Worm (Caenorhabditis elegans) whole organism, young adult: ENCODE data around the gene R05A10.8.
A peak's percentile ranks its signal among the peaks of the same experiment; 100 is the strongest.

Experiments
- D2030.7 ChIP-seq: fragments of 200-800 bp; sonication (Bioruptor generic); IDR thresholded peaks from 2 replicates; pipeline ENCODE4 v1.3.6; 2022; ENCODE audit warnings: missing genetic modification reagents, missing genetic modification characterization, missing compliant biosample characterization
- F10E7.11 ChIP-seq: sonication (generic microtip); optimal IDR thresholded peaks from 2 replicates; lab custom pipeline; 2017; ENCODE audit warnings: mild to moderate bottlenecking, missing genetic modification characterization, moderate library complexity, missing compliant biosample characterization
- F22D6.2 ChIP-seq: sonication (generic microtip); optimal IDR thresholded peaks from 2 replicates; lab custom pipeline; 2016; ENCODE audit warnings: mild to moderate bottlenecking, missing genetic modification characterization, missing compliant biosample characterization
- F33H1.4 ChIP-seq: fragments of 200-800 bp; sonication (Bioruptor generic); IDR thresholded peaks from 2 replicates; pipeline ENCODE4 v1.3.6; 2022; ENCODE audit warnings: missing genetic modification reagents, missing genetic modification characterization, missing compliant biosample characterization
- F49E8.2 ChIP-seq: sonication (generic microtip); optimal IDR thresholded peaks from 3 replicates; lab custom pipeline; 2017; ENCODE audit warnings: missing genetic modification characterization, mild to moderate bottlenecking, missing compliant biosample characterization, antibody characterized with exemption, moderate library complexity; ENCODE audit not compliant: insufficient read depth
- F52B5.7 ChIP-seq: sonication (generic microtip); optimal IDR thresholded peaks from 2 replicates; lab custom pipeline; 2016; ENCODE audit warnings: mild to moderate bottlenecking, missing genetic modification characterization, missing compliant biosample characterization
- F57A8.1 ChIP-seq: fragments of 200-800 bp; sonication (Bioruptor generic); optimal IDR thresholded peaks from 2 replicates; lab custom pipeline; 2018; ENCODE audit warnings: mild to moderate bottlenecking, missing genetic modification characterization, moderate library complexity, missing compliant biosample characterization
- Y95B8A.8 ChIP-seq: fragments of 200-800 bp; sonication (Bioruptor generic); IDR thresholded peaks from 2 replicates; pipeline ENCODE4 v1.3.6; 2022; ENCODE audit warnings: missing genetic modification reagents, missing genetic modification characterization, missing compliant biosample characterization
- attf-6 ChIP-seq: fragments of 200-800 bp; sonication (Bioruptor generic); IDR thresholded peaks from 2 replicates; pipeline ENCODE4 v1.3.6; 2022; ENCODE audit warnings: missing genetic modification reagents, missing genetic modification characterization, missing compliant biosample characterization
- cebp-2 ChIP-seq: fragments of 200-800 bp; sonication (Bioruptor generic); IDR thresholded peaks from 2 replicates; pipeline ENCODE4 v1.3.6; 2022; ENCODE audit warnings: missing genetic modification characterization, missing compliant biosample characterization
- ceh-100 ChIP-seq: fragments of 200-800 bp; sonication (Bioruptor generic); IDR thresholded peaks from 2 replicates; pipeline ENCODE4 v1.3.6; 2022; ENCODE audit warnings: missing genetic modification reagents, missing genetic modification characterization, missing compliant biosample characterization
- ceh-27 ChIP-seq: fragments of 200-800 bp; sonication (Bioruptor generic); optimal IDR thresholded peaks from 2 replicates; lab custom pipeline; 2018; ENCODE audit warnings: mild to moderate bottlenecking, missing genetic modification characterization, moderate library complexity, missing compliant biosample characterization
- ceh-58 ChIP-seq: fragments of 200-800 bp; sonication (Bioruptor generic); IDR thresholded peaks from 2 replicates; pipeline ENCODE4 v1.3.6; 2022; ENCODE audit warnings: missing genetic modification characterization, missing compliant biosample characterization
- ceh-79 ChIP-seq: sonication (generic microtip); optimal IDR thresholded peaks from 2 replicates; lab custom pipeline; 2017; ENCODE audit warnings: mild to moderate bottlenecking, missing genetic modification characterization, missing compliant biosample characterization
- dox-1 ChIP-seq: fragments of 200-800 bp; sonication (Bioruptor generic); IDR thresholded peaks from 2 replicates; pipeline ENCODE4 v1.3.6; 2022; ENCODE audit warnings: missing genetic modification reagents, missing genetic modification characterization, missing compliant biosample characterization
- efl-1 ChIP-seq: fragments of 150-350 bp; optimal IDR thresholded peaks from 2 replicates; lab custom pipeline; 2014; ENCODE audit warnings: missing biosample characterization, missing genetic modification reagents, missing genetic modification characterization
- egrh-3 ChIP-seq: fragments of 200-800 bp; sonication (Bioruptor generic); IDR thresholded peaks from 2 replicates; pipeline ENCODE4 v1.3.6; 2022; ENCODE audit warnings: missing genetic modification reagents, missing genetic modification characterization, missing compliant biosample characterization
- ets-4 ChIP-seq: fragments of 200-800 bp; sonication (Bioruptor generic); optimal IDR thresholded peaks from 2 replicates; lab custom pipeline; 2018; ENCODE audit warnings: mild to moderate bottlenecking, missing genetic modification characterization, missing compliant biosample characterization
- hlh-26 ChIP-seq: fragments of 200-800 bp; sonication (Bioruptor generic); conservative IDR thresholded peaks from 2 replicates; pipeline ENCODE4 v1.3.6; 2022; ENCODE audit warnings: missing genetic modification reagents, missing genetic modification characterization, missing compliant biosample characterization
- hmg-1.2 ChIP-seq: fragments of 200-800 bp; sonication (Bioruptor generic); IDR thresholded peaks from 2 replicates; pipeline ENCODE4 v1.3.6; 2022; ENCODE audit warnings: missing genetic modification reagents, missing genetic modification characterization, missing compliant biosample characterization
- hmg-20 ChIP-seq: fragments of 200-800 bp; sonication (Bioruptor generic); IDR thresholded peaks from 2 replicates; pipeline ENCODE4 v1.3.6; 2022; ENCODE audit warnings: missing genetic modification reagents, missing genetic modification characterization, missing compliant biosample characterization
- hsf-1 ChIP-seq: fragments of 200-800 bp; sonication (Bioruptor generic); IDR thresholded peaks from 2 replicates; pipeline ENCODE4 v1.3.6; 2022; ENCODE audit warnings: missing genetic modification reagents, missing genetic modification characterization, missing compliant biosample characterization
- let-526 ChIP-seq: fragments of 200-800 bp; sonication (Bioruptor generic); IDR thresholded peaks from 2 replicates; pipeline ENCODE4 v1.3.6; 2022; ENCODE audit warnings: missing genetic modification reagents, missing genetic modification characterization, missing compliant biosample characterization
- lin-35 ChIP-seq, 3 experiments: fragments of 150-350 bp in 2 of 3; sonication (generic microtip) in 1 of 3; optimal IDR thresholded peaks; 2 replicates each; lab custom pipeline; 2014 to 2018; ENCODE audit warnings: missing biosample characterization in 3 of 3, missing genetic modification characterization in 3 of 3, missing genetic modification reagents in 3 of 3
- lin-54 ChIP-seq: fragments of 200-800 bp; sonication (Bioruptor generic); optimal IDR thresholded peaks from 2 replicates; lab custom pipeline; 2018; ENCODE audit warnings: mild to moderate bottlenecking, missing genetic modification characterization, missing compliant biosample characterization
- lsl-1 ChIP-seq: fragments of 200-800 bp; sonication (Bioruptor generic); optimal IDR thresholded peaks from 2 replicates; lab custom pipeline; 2018; ENCODE audit warnings: mild to moderate bottlenecking, missing genetic modification characterization, moderate library complexity, missing compliant biosample characterization
- madf-10 ChIP-seq: sonication (generic microtip); optimal IDR thresholded peaks from 2 replicates; lab custom pipeline; 2016; ENCODE audit warnings: mild to moderate bottlenecking, missing genetic modification characterization, missing compliant biosample characterization
- madf-6 ChIP-seq: fragments of 200-800 bp; sonication (Bioruptor generic); IDR thresholded peaks from 2 replicates; pipeline ENCODE4 v1.3.6; 2022; ENCODE audit warnings: missing genetic modification reagents, missing genetic modification characterization, missing compliant biosample characterization
- madf-8 ChIP-seq: fragments of 200-800 bp; sonication (Bioruptor generic); conservative IDR thresholded peaks from 2 replicates; pipeline ENCODE4 v1.3.6; 2022; ENCODE audit warnings: missing genetic modification reagents, missing genetic modification characterization, missing compliant biosample characterization
- mcd-1 ChIP-seq: fragments of 200-800 bp; sonication (Bioruptor generic); IDR thresholded peaks from 2 replicates; pipeline ENCODE4 v1.3.6; 2022; ENCODE audit warnings: missing genetic modification reagents, missing genetic modification characterization, missing compliant biosample characterization
- mes-4 ChIP-seq: sonication (generic microtip); optimal IDR thresholded peaks from 2 replicates; lab custom pipeline; 2016; ENCODE audit warnings: missing genotype, missing genetic modification characterization, missing compliant biosample characterization
- mxl-1 ChIP-seq: sonication (generic microtip); optimal IDR thresholded peaks from 2 replicates; lab custom pipeline; 2016; ENCODE audit warnings: missing genetic modification characterization, missing compliant biosample characterization
- rpc-1 ChIP-seq, 2 experiments: fragments of 150-350 bp in 1 of 2; sonication (generic microtip) in 1 of 2; optimal IDR thresholded peaks; 2 replicates each; lab custom pipeline; 2014 to 2018; ENCODE audit warnings: missing biosample characterization in 1 of 2, missing genetic modification characterization in 1 of 2, missing genetic modification reagents in 1 of 2, missing genotype in 1 of 2
- snpc-1.1 ChIP-seq: sonication (generic microtip); optimal IDR thresholded peaks from 2 replicates; lab custom pipeline; 2017; ENCODE audit warnings: missing genetic modification characterization, mild to moderate bottlenecking, missing compliant biosample characterization, antibody characterized with exemption, moderate library complexity, missing genotype, missing genetic modification reagents; ENCODE audit not compliant: insufficient read depth
- snpc-1.3 ChIP-seq: sonication (generic microtip); optimal IDR thresholded peaks from 2 replicates; lab custom pipeline; 2017; ENCODE audit warnings: missing genetic modification characterization, mild to moderate bottlenecking, missing compliant biosample characterization, antibody characterized with exemption, moderate library complexity, missing genotype, missing genetic modification reagents; ENCODE audit not compliant: insufficient read depth
- snpc-3.4 ChIP-seq: sonication (generic microtip); optimal IDR thresholded peaks from 2 replicates; lab custom pipeline; 2017; ENCODE audit warnings: missing genetic modification characterization, mild to moderate bottlenecking, missing compliant biosample characterization, antibody characterized with exemption, moderate library complexity, missing genotype, missing genetic modification reagents
- snpc-4 ChIP-seq, 5 experiments: fragments of 150-350 bp in 1 of 5; sonication (generic microtip) in 4 of 5; optimal IDR thresholded peaks; 2 replicates each; lab custom pipeline; 2014 to 2018; ENCODE audit warnings: missing genetic modification characterization in 5 of 5, missing biosample characterization in 3 of 5, antibody characterized with exemption in 2 of 5, mild to moderate bottlenecking in 2 of 5, missing compliant biosample characterization in 2 of 5, missing genotype in 2 of 5, moderate library complexity in 2 of 5, missing genetic modification reagents in 1 of 5
- tbp1 ChIP-seq: fragments of 200-800 bp; sonication (Bioruptor generic); optimal IDR thresholded peaks from 2 replicates; lab custom pipeline; 2018; ENCODE audit warnings: mild to moderate bottlenecking, missing genetic modification characterization, missing compliant biosample characterization
- tlf-1 ChIP-seq: fragments of 200-800 bp; sonication (Bioruptor generic); optimal IDR thresholded peaks from 2 replicates; lab custom pipeline; 2018; ENCODE audit warnings: mild to moderate bottlenecking, missing genetic modification characterization, missing compliant biosample characterization
- unc-62 ChIP-seq: fragments of 150-350 bp; optimal IDR thresholded peaks from 2 replicates; lab custom pipeline; 2014; ENCODE audit warnings: missing biosample characterization, missing genetic modification reagents, missing genetic modification characterization
- xnd-1 ChIP-seq: sonication (generic microtip); optimal IDR thresholded peaks from 2 replicates; lab custom pipeline; 2016; ENCODE audit warnings: missing genotype, missing genetic modification reagents, missing genetic modification characterization, missing compliant biosample characterization
- zfh-2 ChIP-seq: fragments of 200-800 bp; sonication (Bioruptor generic); conservative IDR thresholded peaks from 2 replicates; pipeline ENCODE4 v1.3.6; 2022; ENCODE audit warnings: missing genetic modification reagents, missing genetic modification characterization, missing compliant biosample characterization
- ztf-3 ChIP-seq: fragments of 200-800 bp; sonication (Bioruptor generic); optimal IDR thresholded peaks from 2 replicates; lab custom pipeline; 2018; ENCODE audit warnings: mild to moderate bottlenecking, missing genetic modification characterization, missing compliant biosample characterization
- ztf-6 ChIP-seq: fragments of 200-800 bp; sonication (Bioruptor generic); IDR thresholded peaks from 2 replicates; pipeline ENCODE4 v1.3.6; 2022; ENCODE audit warnings: missing genetic modification reagents, missing genetic modification characterization, missing compliant biosample characterization

Gene R05A10.8

DNA sequence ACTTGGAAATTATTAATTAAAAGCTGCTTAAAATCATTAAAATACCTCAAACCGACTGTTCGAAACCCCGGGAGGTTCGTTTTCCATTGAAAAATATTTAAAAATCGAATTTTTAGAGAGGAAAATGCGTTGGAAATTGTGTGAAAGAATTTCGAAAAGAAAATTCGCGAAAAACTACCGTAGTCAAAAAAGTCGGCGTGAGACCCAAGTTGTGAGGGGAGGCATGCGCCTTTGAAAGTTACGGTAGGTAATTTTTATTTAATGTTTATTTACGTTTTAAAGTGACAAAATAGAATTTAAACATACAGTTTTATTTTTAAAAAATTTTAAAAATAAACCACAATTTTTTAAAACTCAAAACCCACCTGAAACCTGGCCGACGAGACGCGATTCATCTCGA is 42.4 kb downstream of the R05A10.8 start:
- peak; percentile 44 for TF ChIP-seq D2030.7 (GFP tag; lab: Robert Waterston, UW)
- TF ChIP-seq snpc-3.4 = peak; percentile 31
- TF ChIP-seq mxl-1 (tag; lab: Kevin White, UChicago) = no peak
- TF ChIP-seq snpc-4 (GFP tag; optimal IDR thresholded peaks at IDR 0.05; lab: Kevin White, UChicago) = peak; percentile 92
- peak in 3 of 4 experiments; percentile 90 to 96 (median 96) for TF ChIP-seq snpc-4 (tag; optimal IDR thresholded peaks at IDR 0.05; lab: Kevin White, UChicago)
- TF ChIP-seq lin-54 = peak; percentile 40
- TF ChIP-seq hlh-26 = no peak
- peak; percentile 68 for TF ChIP-seq tbp1 (GFP tag; lab: Kevin White, UChicago)
- peak; percentile 96 for TF ChIP-seq attf-6
- TF ChIP-seq F33H1.4 (GFP tag; lab: Robert Waterston, UW) = peak; percentile 94
- peak; percentile 71 for TF ChIP-seq madf-8
- TF ChIP-seq snpc-1.3 (tag; lab: Kevin White, UChicago) = peak; percentile 73
- TF ChIP-seq hsf-1 (GFP tag; lab: Robert Waterston, UW) = peak; percentile 93
- no peak for TF ChIP-seq ets-4 (GFP tag; lab: Kevin White, UChicago)
- TF ChIP-seq F57A8.1 (GFP tag; lab: Kevin White, UChicago) = no peak
- peak; percentile 85 for TF ChIP-seq xnd-1 (tag; lab: Kevin White, UChicago)
- TF ChIP-seq snpc-1.1 (tag; lab: Kevin White, UChicago) = peak; percentile 5
- peak; percentile 37 for TF ChIP-seq efl-1 (GFP tag; lab: Kevin White, UChicago)
- TF ChIP-seq F49E8.2 (tag; lab: Kevin White, UChicago) = peak; percentile 3
- peak; percentile 93 for TF ChIP-seq lsl-1 (GFP tag; lab: Kevin White, UChicago)
- TF ChIP-seq madf-6 (GFP tag; lab: Robert Waterston, UW) = peak; percentile 94

DNA sequence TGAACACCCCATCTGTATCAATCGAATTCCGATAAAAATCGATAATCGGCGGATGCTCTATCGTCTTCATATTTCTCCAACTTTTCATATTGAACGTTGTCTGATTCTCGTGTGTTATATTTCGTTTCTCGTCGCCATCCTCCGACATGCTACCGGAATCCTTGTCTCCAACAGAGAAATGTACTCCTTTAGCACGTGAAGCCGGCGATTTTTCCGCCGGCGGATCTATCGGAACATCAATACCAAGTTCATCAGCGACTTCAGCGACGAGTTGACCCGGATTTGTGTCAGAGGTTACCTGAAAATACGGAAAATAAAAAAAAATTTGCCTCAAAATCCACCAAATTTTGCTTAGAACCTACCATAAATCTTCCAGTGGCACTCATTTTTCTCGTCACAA is 42.9 kb downstream of the R05A10.8 start:
- peak; percentile 73 for TF ChIP-seq attf-6
- TF ChIP-seq madf-6 (GFP tag; lab: Robert Waterston, UW) = peak; percentile 27; the same call in 1 of the 2 replicates
- no peak for TF ChIP-seq zfh-2 (GFP tag; lab: Robert Waterston, UW)

DNA sequence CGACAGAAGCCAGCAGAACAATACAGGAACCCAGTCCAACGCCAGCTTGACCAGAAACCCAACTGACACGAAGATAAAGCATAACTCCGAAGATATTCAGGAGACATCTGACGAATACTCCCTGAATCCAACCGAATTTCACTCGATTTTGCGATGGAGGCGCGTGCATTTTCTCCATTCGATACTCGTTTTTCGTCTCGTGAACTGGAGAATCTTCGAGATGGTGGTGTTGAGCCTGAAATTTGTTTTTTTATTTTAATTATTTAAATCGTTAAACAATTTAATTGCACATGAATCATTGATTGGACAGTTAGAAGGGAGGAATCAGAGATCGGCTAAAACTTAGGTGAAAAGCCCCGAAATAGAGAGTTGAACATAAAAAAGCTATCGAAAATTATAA is 43.6 kb downstream of the R05A10.8 start:
- TF ChIP-seq dox-1 (GFP tag; lab: Robert Waterston, UW) = no peak
- no peak for TF ChIP-seq ceh-100
- TF ChIP-seq let-526 = no peak
- TF ChIP-seq ztf-6 (GFP tag; lab: Robert Waterston, UW) = no peak
- TF ChIP-seq lin-35 (GFP tag; optimal IDR thresholded peaks at IDR 0.05; lab: Kevin White, UChicago) = no peak
- TF ChIP-seq egrh-3 = no peak
- no peak for TF ChIP-seq unc-62
- peak; percentile 25; the same call in 1 of the 2 replicates for TF ChIP-seq madf-6 (GFP tag; lab: Robert Waterston, UW)
- no peak for TF ChIP-seq cebp-2 (GFP tag; lab: Robert Waterston, UW)
- TF ChIP-seq F22D6.2 (tag; lab: Kevin White, UChicago) = no peak
- no peak for TF ChIP-seq Y95B8A.8 (GFP tag; lab: Robert Waterston, UW)
- no peak for TF ChIP-seq rpc-1 (optimal IDR thresholded peaks at IDR 0.05; lab: Kevin White, UChicago)
- TF ChIP-seq rpc-1 (tag; optimal IDR thresholded peaks at IDR 0.05; lab: Kevin White, UChicago) = no peak
- no peak for TF ChIP-seq ets-4 (GFP tag; lab: Kevin White, UChicago)
- no peak for TF ChIP-seq F10E7.11 (tag; lab: Kevin White, UChicago)
- no peak for TF ChIP-seq hmg-20 (GFP tag; lab: Robert Waterston, UW)
- TF ChIP-seq ceh-58 (GFP tag; lab: Robert Waterston, UW) = no peak
- no peak for TF ChIP-seq mcd-1 (GFP tag; lab: Robert Waterston, UW)
- no peak for TF ChIP-seq ceh-27
- TF ChIP-seq ceh-79 (tag; lab: Kevin White, UChicago) = no peak
- peak; percentile 79 for TF ChIP-seq attf-6
- no peak for TF ChIP-seq F52B5.7 (tag; lab: Kevin White, UChicago)
- TF ChIP-seq tlf-1 (GFP tag; lab: Kevin White, UChicago) = no peak
- TF ChIP-seq hmg-1.2 (GFP tag; lab: Robert Waterston, UW) = no peak
- no peak for TF ChIP-seq ztf-3
- no peak for TF ChIP-seq madf-10 (tag; lab: Kevin White, UChicago)
- peak; percentile 5 for TF ChIP-seq snpc-4 (GFP tag; optimal IDR thresholded peaks at IDR 0.05; lab: Kevin White, UChicago)
- TF ChIP-seq snpc-4 (tag; optimal IDR thresholded peaks at IDR 0.05; lab: Kevin White, UChicago) = peak in 1 of 4 experiments; percentile 60
- no peak for TF ChIP-seq mes-4 (tag; lab: Kevin White, UChicago)
